Worm (Caenorhabditis elegans) whole organism, early embryonic: Measurements from ENCODE around the gene unc-112.

Experiments
- B0310.2 ChIP-seq: sonication (generic microtip); optimal IDR thresholded peaks from 2 replicates; lab custom pipeline; 2016; ENCODE audit warnings: mild to moderate bottlenecking, missing genetic modification characterization, missing compliant biosample characterization
- F13C5.2 ChIP-seq: sonication (generic microtip); optimal IDR thresholded peaks from 2 replicates; lab custom pipeline; 2017; ENCODE audit warnings: mild to moderate bottlenecking, missing genetic modification characterization, inconsistent platforms, missing compliant biosample characterization
- aly-1 ChIP-seq: sonication (generic microtip); optimal IDR thresholded peaks from 2 replicates; lab custom pipeline; 2016; ENCODE audit warnings: missing genetic modification characterization, missing compliant biosample characterization
- ama-1 ChIP-seq: fragments of 150-350 bp; optimal IDR thresholded peaks from 2 replicates; lab custom pipeline; 2014
- ceh-13 ChIP-seq: fragments of 200-800 bp; sonication (Bioruptor generic); optimal IDR thresholded peaks from 2 replicates; lab custom pipeline; 2018; ENCODE audit warnings: mild to moderate bottlenecking, missing genetic modification characterization, missing compliant biosample characterization
- ceh-36 ChIP-seq: sonication (generic microtip); optimal IDR thresholded peaks from 2 replicates; lab custom pipeline; 2016; ENCODE audit warnings: missing genetic modification characterization, inconsistent platforms, missing compliant biosample characterization
- ets-7 ChIP-seq: sonication (generic microtip); optimal IDR thresholded peaks from 2 replicates; lab custom pipeline; 2016; ENCODE audit warnings: missing genotype, missing genetic modification characterization, missing compliant biosample characterization
- flt-1 ChIP-seq: fragments of 200-800 bp; sonication (Bioruptor generic); IDR thresholded peaks from 2 replicates; pipeline ENCODE4 v1.3.6; 2022; ENCODE audit warnings: missing genetic modification characterization, missing compliant biosample characterization
- hmbx-1 ChIP-seq: sonication (generic microtip); optimal IDR thresholded peaks from 2 replicates; lab custom pipeline; 2016; ENCODE audit warnings: mild to moderate bottlenecking, missing genetic modification characterization, missing compliant biosample characterization
- hmg-4 ChIP-seq: fragments of 200-800 bp; sonication (Bioruptor generic); optimal IDR thresholded peaks from 2 replicates; lab custom pipeline; 2018; ENCODE audit warnings: mild to moderate bottlenecking, missing genetic modification characterization, missing compliant biosample characterization
- hnd-1 ChIP-seq: sonication (generic microtip); optimal IDR thresholded peaks from 2 replicates; lab custom pipeline; 2016; ENCODE audit warnings: missing genetic modification characterization, missing compliant biosample characterization
- pes-1 ChIP-seq: fragments of 200-800 bp; sonication (Bioruptor generic); IDR thresholded peaks from 2 replicates; pipeline ENCODE4 v1.3.6; 2022; ENCODE audit warnings: missing genetic modification reagents, missing genetic modification characterization, missing compliant biosample characterization
- scrt-1 ChIP-seq: fragments of 200-800 bp; sonication (Bioruptor generic); IDR thresholded peaks from 2 replicates; pipeline ENCODE4 v1.3.6; 2022; ENCODE audit warnings: missing genetic modification characterization, missing compliant biosample characterization
- sea-1 ChIP-seq: fragments of 200-800 bp; sonication (Bioruptor generic); conservative IDR thresholded peaks from 2 replicates; pipeline ENCODE4 v1.3.6; 2022; ENCODE audit warnings: missing genetic modification characterization, missing compliant biosample characterization
- tbx-11 ChIP-seq: fragments of 200-800 bp; sonication (Bioruptor generic); IDR thresholded peaks from 2 replicates; pipeline ENCODE4 v1.3.6; 2022; ENCODE audit warnings: missing genetic modification characterization, missing compliant biosample characterization
- tbx-37 ChIP-seq: fragments of 200-800 bp; sonication (Bioruptor generic); conservative IDR thresholded peaks from 2 replicates; pipeline ENCODE4 v1.3.6; 2022; ENCODE audit warnings: missing genetic modification reagents, missing genetic modification characterization, missing compliant biosample characterization
- tra-4 ChIP-seq: sonication (generic microtip); optimal IDR thresholded peaks from 2 replicates; lab custom pipeline; 2017; ENCODE audit warnings: missing genetic modification characterization, missing compliant biosample characterization

The unc-112 gene

DNA sequence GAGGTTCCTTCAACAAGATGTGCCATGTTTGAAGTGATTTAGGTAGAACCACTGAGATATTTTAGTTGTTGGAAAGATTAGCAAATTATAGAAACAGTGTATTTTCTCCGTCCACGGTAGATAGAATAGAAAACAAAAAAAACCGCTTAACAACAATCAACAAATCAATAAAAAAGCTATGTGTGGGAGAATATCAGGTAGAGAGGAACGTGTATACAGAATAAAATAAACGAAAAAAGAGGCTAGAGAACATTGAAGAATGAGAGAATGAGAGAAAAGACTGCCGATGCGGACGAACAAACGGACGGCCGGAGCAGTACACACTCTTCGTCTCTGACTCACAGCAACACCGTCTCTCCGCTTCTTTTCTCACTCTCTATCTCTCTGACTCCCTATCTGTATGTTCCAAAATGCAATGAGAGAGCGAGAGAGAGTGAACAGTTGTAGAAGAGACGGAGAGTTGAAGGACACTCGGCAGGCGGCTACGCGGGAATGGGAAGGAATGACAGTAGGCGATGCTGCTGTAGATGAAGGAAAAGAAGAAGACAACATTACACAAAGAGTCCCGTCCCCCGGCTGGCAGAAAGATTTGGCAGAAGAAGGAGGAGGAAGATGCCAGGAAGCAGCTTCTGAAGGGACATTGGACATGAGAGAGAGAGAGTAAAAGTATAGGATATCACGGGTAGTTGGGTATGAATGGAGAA lies at the start of gene unc-112:
unc-112 (minus strand) TSS at position 51 of the 704 bp plus-strand sequence.
- peak; percentile 79 for TF ChIP-seq F13C5.2
- TF ChIP-seq tbx-37: 0 out of 2 replicates have a peak, but pooled peaks have one; percentile 4
- no peak for TF ChIP-seq sea-1
- TF ChIP-seq scrt-1: no peak
- TF ChIP-seq aly-1 (tag; lab: Kevin White, UChicago): peak; percentile 87
- TF ChIP-seq ets-7 (tag; lab: Kevin White, UChicago): peak; percentile 45
- peak; percentile 91 for TF ChIP-seq hmg-4 (GFP tag; lab: Kevin White, UChicago)
- no peak for TF ChIP-seq flt-1 (GFP tag; lab: Robert Waterston, UW)
- 0 out of 2 replicates have a peak, but pooled peaks have one; percentile 12 for TF ChIP-seq tbx-11 (GFP tag; lab: Robert Waterston, UW)

DNA sequence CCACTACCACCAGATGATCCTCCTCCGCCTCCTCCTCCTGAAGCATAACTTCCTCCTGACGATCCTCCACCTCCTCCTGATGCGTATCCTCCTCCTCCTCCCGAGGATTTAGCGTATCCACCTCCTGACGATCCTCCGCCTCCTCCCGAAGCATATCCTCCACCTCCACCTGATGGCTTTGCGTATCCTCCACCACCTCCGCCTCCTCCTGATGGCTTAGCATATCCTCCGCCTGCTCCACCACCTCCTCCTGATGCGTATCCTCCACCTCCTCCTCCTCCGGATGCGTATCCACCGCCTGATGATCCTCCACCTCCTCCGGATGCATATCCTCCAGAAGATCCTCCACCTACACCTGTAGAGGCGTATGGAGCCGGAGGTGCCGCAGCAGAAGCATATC lies 48.4 kb upstream of the unc-112 start:
- TF ChIP-seq sea-1: no peak
- TF ChIP-seq tbx-11 (GFP tag; lab: Robert Waterston, UW): no peak
- no peak for TF ChIP-seq hmbx-1 (tag; lab: Kevin White, UChicago)
- no peak for TF ChIP-seq pes-1 (GFP tag; lab: Robert Waterston, UW)
- no peak for TF ChIP-seq tbx-37
- no peak for TF ChIP-seq ets-7 (tag; lab: Kevin White, UChicago)
- no peak for TF ChIP-seq F13C5.2
- TF ChIP-seq ceh-36: no peak
- TF ChIP-seq aly-1 (tag; lab: Kevin White, UChicago): no peak
- TF ChIP-seq hnd-1 (tag; lab: Kevin White, UChicago): no peak
- TF ChIP-seq hmg-4 (GFP tag; lab: Kevin White, UChicago): no peak
- TF ChIP-seq ceh-13 (GFP tag; lab: Kevin White, UChicago): no peak
- no peak for TF ChIP-seq B0310.2 (tag; lab: Kevin White, UChicago)
- TF ChIP-seq ama-1 (lab: Kevin White, UChicago): no peak
- TF ChIP-seq tra-4 (tag; lab: Kevin White, UChicago): no peak
- TF ChIP-seq flt-1 (GFP tag; lab: Robert Waterston, UW): no peak
- TF ChIP-seq scrt-1: no peak

DNA sequence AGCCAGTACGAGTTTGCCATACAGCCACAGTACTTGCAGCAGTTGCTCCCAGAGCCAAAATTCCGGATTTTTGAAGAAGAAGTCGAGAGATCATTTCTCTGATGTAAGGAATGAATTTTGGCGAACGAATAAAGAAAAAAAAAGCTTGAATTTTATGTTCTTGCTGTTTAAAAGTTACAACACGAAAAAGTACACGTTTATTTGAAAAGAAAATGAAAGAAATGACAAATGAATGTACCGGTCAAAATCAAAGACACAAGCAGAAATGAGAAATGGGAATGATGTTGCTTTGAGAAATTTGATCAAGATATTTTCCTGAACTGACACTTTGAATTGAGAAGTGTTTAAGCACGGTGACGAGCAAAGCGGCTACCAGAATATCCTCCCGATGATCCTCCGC lies 44.8 kb upstream of the unc-112 start, which contains the start of gene Y50E8A.6:
Y50E8A.6 (minus strand) TSS at position 101 of the 400 bp plus-strand sequence.
- TF ChIP-seq hmbx-1 (tag; lab: Kevin White, UChicago) (no peak), tbx-37 (no peak), flt-1 (GFP tag; lab: Robert Waterston, UW) (no peak), ets-7 (tag; lab: Kevin White, UChicago) (no peak), ceh-36 (no peak), F13C5.2 (no peak), ceh-13 (GFP tag; lab: Kevin White, UChicago) (no peak), hnd-1 (tag; lab: Kevin White, UChicago) (no peak), ama-1 (lab: Kevin White, UChicago) (no peak), B0310.2 (tag; lab: Kevin White, UChicago) (no peak), tbx-11 (GFP tag; lab: Robert Waterston, UW) (no peak), aly-1 (tag; lab: Kevin White, UChicago) (no peak), pes-1 (GFP tag; lab: Robert Waterston, UW) (no peak), scrt-1 (no peak), hmg-4 (GFP tag; lab: Kevin White, UChicago) (no peak), sea-1 (no peak)

DNA sequence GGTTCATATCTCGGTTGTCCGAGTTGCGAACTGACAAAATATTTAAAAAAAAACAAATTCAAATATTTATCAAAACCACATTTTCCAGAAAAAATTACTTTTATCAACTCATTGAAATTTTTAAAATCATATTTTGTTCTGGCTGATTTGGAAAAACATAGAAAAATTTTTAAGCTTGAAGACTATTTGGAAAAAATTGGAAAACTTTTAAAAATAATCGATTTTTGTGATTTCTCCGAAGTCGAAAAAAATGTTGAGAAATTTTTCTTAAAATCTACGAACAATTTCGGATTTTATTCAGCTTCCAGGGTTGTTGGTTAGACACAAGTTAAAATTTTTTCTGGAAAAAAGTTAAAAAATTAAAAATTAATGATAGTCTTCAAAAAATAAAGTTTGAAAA lies 40.4 kb upstream of the unc-112 start, which contains the start of gene Y50E8A.5:
Y50E8A.5 (minus strand) TSS at position 101 of the 400 bp plus-strand sequence.
- TF ChIP-seq tbx-11 (GFP tag; lab: Robert Waterston, UW) (no peak), hmbx-1 (tag; lab: Kevin White, UChicago) (no peak), sea-1 (no peak), pes-1 (GFP tag; lab: Robert Waterston, UW) (no peak), tra-4 (tag; lab: Kevin White, UChicago) (no peak), ets-7 (tag; lab: Kevin White, UChicago) (no peak), tbx-37 (no peak), flt-1 (GFP tag; lab: Robert Waterston, UW) (no peak), hnd-1 (tag; lab: Kevin White, UChicago) (no peak), aly-1 (tag; lab: Kevin White, UChicago) (no peak), F13C5.2 (no peak), hmg-4 (GFP tag; lab: Kevin White, UChicago) (no peak), ceh-13 (GFP tag; lab: Kevin White, UChicago) (no peak), ama-1 (lab: Kevin White, UChicago) (no peak)

DNA sequence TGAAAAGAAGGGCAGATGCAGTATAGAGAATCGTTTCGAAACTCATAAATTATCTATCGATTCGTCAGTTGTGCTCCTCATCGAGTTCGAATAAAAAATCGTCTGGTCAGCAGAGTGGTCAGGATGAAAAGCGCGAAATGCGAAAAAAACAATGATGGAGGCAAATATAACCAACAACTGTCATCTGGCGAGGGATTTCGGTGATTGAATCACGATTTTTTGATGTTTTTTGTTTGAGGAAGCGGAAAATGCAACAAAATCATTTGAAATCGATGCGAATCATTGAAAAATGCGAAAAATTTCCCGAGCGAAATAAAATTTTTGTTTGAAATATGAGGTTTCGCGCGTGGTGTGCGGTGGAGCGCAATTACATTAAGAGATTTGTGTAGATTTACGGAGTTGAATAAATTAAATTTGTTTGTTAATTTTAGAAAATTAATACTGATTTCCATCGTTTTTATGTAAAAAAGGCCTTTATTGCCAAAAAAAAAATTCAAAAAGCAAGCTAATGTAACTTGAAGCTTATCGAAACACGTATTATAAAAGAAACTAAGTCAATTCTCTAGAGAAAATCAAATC lies 37.8 kb upstream of the unc-112 start, which contains the start of gene unc-61:
unc-61 (minus strand) TSS at position 51 of the 579 bp plus-strand sequence.
- no peak for TF ChIP-seq F13C5.2
- TF ChIP-seq ceh-36: no peak
- TF ChIP-seq tbx-11 (GFP tag; lab: Robert Waterston, UW): no peak
- TF ChIP-seq tbx-37: no peak
- TF ChIP-seq tra-4 (tag; lab: Kevin White, UChicago): no peak
- TF ChIP-seq hmbx-1 (tag; lab: Kevin White, UChicago): no peak
- TF ChIP-seq B0310.2 (tag; lab: Kevin White, UChicago): no peak
- no peak for TF ChIP-seq hnd-1 (tag; lab: Kevin White, UChicago)
- TF ChIP-seq aly-1 (tag; lab: Kevin White, UChicago): no peak

DNA sequence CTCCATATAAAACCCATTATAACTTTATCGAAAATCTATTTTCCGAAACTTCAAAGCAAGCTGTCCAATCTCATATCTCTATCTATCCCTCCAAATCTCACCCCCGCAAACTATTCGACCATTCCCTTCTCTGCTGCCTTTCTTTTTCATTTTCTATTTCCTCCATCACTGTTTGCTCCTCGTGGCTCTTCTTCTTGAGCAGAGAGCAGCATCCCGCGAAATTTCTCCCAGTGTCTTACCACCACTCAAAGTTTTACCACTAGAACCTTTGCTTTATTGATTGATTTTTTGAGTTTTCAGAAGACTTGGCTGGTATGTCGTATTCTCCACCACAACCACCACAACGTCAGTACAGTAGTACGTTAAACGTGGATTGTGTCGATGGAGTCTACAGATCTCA lies 32.9 kb upstream of the unc-112 start, which contains the start of gene oig-3:
oig-3 (plus strand) TSS at position 301 of the 400 bp plus-strand sequence.
- TF ChIP-seq hmbx-1 (tag; lab: Kevin White, UChicago): no peak
- TF ChIP-seq sea-1: no peak
- no peak for TF ChIP-seq tbx-37
- no peak for TF ChIP-seq ceh-36
- no peak for TF ChIP-seq tbx-11 (GFP tag; lab: Robert Waterston, UW)
- no peak for TF ChIP-seq scrt-1
- TF ChIP-seq ama-1 (lab: Kevin White, UChicago): no peak
- TF ChIP-seq F13C5.2: no peak
- no peak for TF ChIP-seq ets-7 (tag; lab: Kevin White, UChicago)
- no peak for TF ChIP-seq hnd-1 (tag; lab: Kevin White, UChicago)
- no peak for TF ChIP-seq pes-1 (GFP tag; lab: Robert Waterston, UW)
- TF ChIP-seq flt-1 (GFP tag; lab: Robert Waterston, UW): no peak
- TF ChIP-seq tra-4 (tag; lab: Kevin White, UChicago): no peak
- TF ChIP-seq ceh-13 (GFP tag; lab: Kevin White, UChicago): no peak
- no peak for TF ChIP-seq aly-1 (tag; lab: Kevin White, UChicago)
- no peak for TF ChIP-seq hmg-4 (GFP tag; lab: Kevin White, UChicago)
- no peak for TF ChIP-seq B0310.2 (tag; lab: Kevin White, UChicago)
